Fruit fly (Drosophila melanogaster) whole organism, pupa: ENCODE measurements around the gene Ald2.

Source experiments
- CG10348 ChIP-seq: fragments of 200-800 bp; sonication (Bioruptor generic); IDR thresholded peaks from 2 replicates; pipeline ENCODE4 v1.3.6; 2022; ENCODE audit warnings: missing biosample characterization, missing genetic modification characterization
- CG12605 ChIP-seq: fragments of 200-800 bp; sonication (Bioruptor generic); IDR thresholded peaks from 2 replicates; pipeline ENCODE4 v1.3.6; 2022; ENCODE audit warnings: missing biosample characterization, missing genetic modification characterization
- CG13204 ChIP-seq: fragments of 200-800 bp; sonication (Bioruptor generic); optimal IDR thresholded peaks from 2 replicates; lab custom pipeline; 2018; ENCODE audit warnings: missing biosample characterization, mild to moderate bottlenecking, missing genetic modification characterization, moderate library complexity
- CG14655 ChIP-seq: fragments of 200-800 bp; sonication (Bioruptor generic); optimal IDR thresholded peaks from 3 replicates; lab custom pipeline; 2017; ENCODE audit warnings: mild to moderate bottlenecking, missing biosample characterization, missing genetic modification reagents, missing genetic modification characterization
- CG15710 ChIP-seq: fragments of 200-800 bp; sonication (Bioruptor generic); optimal IDR thresholded peaks from 2 replicates; lab custom pipeline; 2018; ENCODE audit warnings: missing biosample characterization, mild to moderate bottlenecking, missing genetic modification characterization, moderate library complexity
- CG17806 ChIP-seq: fragments of 200-800 bp; sonication (Bioruptor generic); optimal IDR thresholded peaks from 2 replicates; lab custom pipeline; 2018; ENCODE audit warnings: missing biosample characterization, mild to moderate bottlenecking, missing genetic modification characterization, moderate library complexity
- CG32121 ChIP-seq: fragments of 200-800 bp; sonication (Bioruptor generic); IDR thresholded peaks from 2 replicates; pipeline ENCODE4 v1.3.6; 2022; ENCODE audit warnings: missing biosample characterization, missing genetic modification characterization
- CG34367 ChIP-seq: fragments of 200-800 bp; sonication (Bioruptor generic); optimal IDR thresholded peaks from 2 replicates; lab custom pipeline; 2018; ENCODE audit warnings: missing biosample characterization, mild to moderate bottlenecking, missing genetic modification characterization
- CG4496 ChIP-seq: fragments of 200-800 bp; sonication (Bioruptor generic); IDR thresholded peaks from 3 replicates; pipeline ENCODE4 v1.3.6; 2022; ENCODE audit warnings: missing biosample characterization, missing genetic modification characterization
- CG8159 ChIP-seq: fragments of 200-800 bp; sonication (Bioruptor generic); optimal IDR thresholded peaks from 3 replicates; lab custom pipeline; 2018; ENCODE audit warnings: missing biosample characterization, mild to moderate bottlenecking, missing genetic modification characterization, moderate library complexity
- CG8301 ChIP-seq: fragments of 200-800 bp; sonication (Bioruptor generic); optimal IDR thresholded peaks from 2 replicates; lab custom pipeline; 2018; ENCODE audit warnings: missing biosample characterization, mild to moderate bottlenecking, missing genetic modification characterization
- CG9948 ChIP-seq: fragments of 200-800 bp; sonication (Bioruptor generic); optimal IDR thresholded peaks from 2 replicates; lab custom pipeline; 2018; ENCODE audit warnings: missing biosample characterization, mild to moderate bottlenecking, missing genetic modification characterization, moderate library complexity
- D1 ChIP-seq: fragments of 200-800 bp; sonication (Bioruptor generic); optimal IDR thresholded peaks from 2 replicates; lab custom pipeline; 2018; ENCODE audit warnings: missing biosample characterization, mild to moderate bottlenecking, missing genetic modification characterization, moderate library complexity
- EcR ChIP-seq: fragments of 200-800 bp; sonication (Bioruptor generic); optimal IDR thresholded peaks from 3 replicates; lab custom pipeline; 2019; ENCODE audit warnings: missing biosample characterization, missing genetic modification characterization, mild to moderate bottlenecking, moderate library complexity, missing genetic modification reagents
- Ets98B ChIP-seq: fragments of 200-800 bp; sonication (Bioruptor generic); IDR thresholded peaks from 2 replicates; pipeline ENCODE4 v1.3.6; 2022; ENCODE audit warnings: missing biosample characterization, missing genetic modification characterization
- Pif1A ChIP-seq: fragments of 200-800 bp; sonication (Bioruptor generic); optimal IDR thresholded peaks from 3 replicates; lab custom pipeline; 2016; ENCODE audit warnings: missing biosample characterization, missing genetic modification characterization
- Pif1B ChIP-seq: fragments of 200-800 bp; sonication (Bioruptor generic); optimal IDR thresholded peaks from 3 replicates; lab custom pipeline; 2016; ENCODE audit warnings: missing biosample characterization, missing genetic modification characterization
- Snoo ChIP-seq: fragments of 200-800 bp; sonication (Bioruptor generic); optimal IDR thresholded peaks from 3 replicates; lab custom pipeline; 2017; ENCODE audit warnings: missing biosample characterization, mild to moderate bottlenecking, missing genetic modification characterization, inconsistent platforms
- fd96Ca ChIP-seq: fragments of 200-800 bp; sonication (Bioruptor generic); IDR thresholded peaks from 3 replicates; pipeline ENCODE4 v1.3.6; 2022; ENCODE audit warnings: missing biosample characterization, missing genetic modification characterization
- gl ChIP-seq: fragments of 200-800 bp; sonication (Bioruptor generic); optimal IDR thresholded peaks from 2 replicates; lab custom pipeline; 2018; ENCODE audit warnings: missing biosample characterization, mild to moderate bottlenecking, missing genetic modification characterization
- rn ChIP-seq: fragments of 200-800 bp; sonication (Bioruptor generic); IDR thresholded peaks from 2 replicates; pipeline ENCODE4 v1.3.6; 2022; ENCODE audit warnings: missing biosample characterization, missing genetic modification characterization

Ald2 gene

dm6 chr3R:26413788-26414187, at the start of gene Ald2:
TSS of gene Ald2 (plus strand) at chr3R:26414088.
- TF ChIP-seq CG32121 (GFP tag; lab: Robert Waterston, UW): no peak
- no peak for TF ChIP-seq CG10348 (GFP tag; lab: Robert Waterston, UW)
- no peak for TF ChIP-seq CG9948 (tag; lab: Kevin White, UChicago)
- TF ChIP-seq CG14655 (GFP tag; lab: Kevin White, UChicago): no peak
- no peak for TF ChIP-seq CG17806 (tag; lab: Kevin White, UChicago)
- no peak for TF ChIP-seq D1 (tag; lab: Kevin White, UChicago)
- no peak for TF ChIP-seq CG12605 (GFP tag; lab: Robert Waterston, UW)
- TF ChIP-seq CG13204 (GFP tag; lab: Kevin White, UChicago): no peak
- TF ChIP-seq rn: no peak
- no peak for TF ChIP-seq CG4496 (GFP tag; lab: Robert Waterston, UW)
- no peak for TF ChIP-seq gl (tag; lab: Kevin White, UChicago)
- no peak for TF ChIP-seq Snoo (tag; lab: Kevin White, UChicago)

- TF ChIP-seq rn: no peak
- TF ChIP-seq EcR (GFP tag; lab: Kevin White, UChicago): no peak
Measured at dm6 chr3R:26403556-26403955, 10.3 kb upstream of the Ald2 start, which contains the start of gene ppk15. TSS of gene ppk15 (minus strand) at chr3R:26403656.

- TF ChIP-seq CG32121 (GFP tag; lab: Robert Waterston, UW) (peak; percentile 79), CG4496 (GFP tag; lab: Robert Waterston, UW) (peak; percentile 78), Ets98B (GFP tag; lab: Robert Waterston, UW) (peak; percentile 72), gl (tag; lab: Kevin White, UChicago) (no peak), fd96Ca (GFP tag; lab: Robert Waterston, UW) (peak; percentile 35; the same call in 2 of the 3 replicates)
Measured at dm6 chr3R:26409780-26410179, 4.1 kb upstream of the Ald2 start.

- TF ChIP-seq EcR (GFP tag; lab: Kevin White, UChicago) (no peak), CG4496 (GFP tag; lab: Robert Waterston, UW) (no peak), CG17806 (tag; lab: Kevin White, UChicago) (no peak), fd96Ca (GFP tag; lab: Robert Waterston, UW) (no peak), Pif1A (GFP tag; lab: Kevin White, UChicago) (no peak), CG15710 (tag; lab: Kevin White, UChicago) (no peak), CG10348 (GFP tag; lab: Robert Waterston, UW) (no peak), CG9948 (tag; lab: Kevin White, UChicago) (no peak), Snoo (tag; lab: Kevin White, UChicago) (no peak), CG32121 (GFP tag; lab: Robert Waterston, UW) (no peak), CG34367 (no peak), CG13204 (GFP tag; lab: Kevin White, UChicago) (no peak), Ets98B (GFP tag; lab: Robert Waterston, UW) (no peak), CG8159 (no peak), gl (tag; lab: Kevin White, UChicago) (no peak), Pif1B (no peak), rn (no peak), CG8301 (tag; lab: Kevin White, UChicago) (no peak), D1 (tag; lab: Kevin White, UChicago) (no peak), CG12605 (GFP tag; lab: Robert Waterston, UW) (no peak)
Measured at dm6 chr3R:26425005-26425404, 11.1 kb downstream of the Ald2 start, which contains the start of gene CG6503. TSS of gene CG6503 (minus strand) at chr3R:26425105.

dm6 chr3R:26425681-26426080, 11.8 kb downstream of the Ald2 start, which contains the start of gene CG34291:
TSS of gene CG34291 (minus strand) at chr3R:26425781.
- no peak for TF ChIP-seq CG14655 (GFP tag; lab: Kevin White, UChicago)
- TF ChIP-seq CG13204 (GFP tag; lab: Kevin White, UChicago): no peak
- TF ChIP-seq CG15710 (tag; lab: Kevin White, UChicago): no peak
- TF ChIP-seq D1 (tag; lab: Kevin White, UChicago): no peak
- TF ChIP-seq rn: no peak
- TF ChIP-seq Ets98B (GFP tag; lab: Robert Waterston, UW): no peak
- no peak for TF ChIP-seq CG9948 (tag; lab: Kevin White, UChicago)
- TF ChIP-seq EcR (GFP tag; lab: Kevin White, UChicago): no peak
- no peak for TF ChIP-seq CG17806 (tag; lab: Kevin White, UChicago)
- no peak for TF ChIP-seq Pif1A (GFP tag; lab: Kevin White, UChicago)
- TF ChIP-seq CG32121 (GFP tag; lab: Robert Waterston, UW): no peak
- no peak for TF ChIP-seq CG12605 (GFP tag; lab: Robert Waterston, UW)
- TF ChIP-seq CG8301 (tag; lab: Kevin White, UChicago): no peak
- TF ChIP-seq CG10348 (GFP tag; lab: Robert Waterston, UW): no peak
- TF ChIP-seq CG4496 (GFP tag; lab: Robert Waterston, UW): no peak

dm6 chr3R:26428220-26428619, 14.3 kb downstream of the Ald2 start:
- TF ChIP-seq CG12605 (GFP tag; lab: Robert Waterston, UW): no peak
- TF ChIP-seq Pif1B: peak; percentile 18
- no peak for TF ChIP-seq CG13204 (GFP tag; lab: Kevin White, UChicago)
- TF ChIP-seq CG8301 (tag; lab: Kevin White, UChicago): peak; percentile 56
- TF ChIP-seq CG8159: peak; percentile 62
- TF ChIP-seq CG17806 (tag; lab: Kevin White, UChicago): no peak
- no peak for TF ChIP-seq D1 (tag; lab: Kevin White, UChicago)
- TF ChIP-seq rn: no peak
- TF ChIP-seq gl (tag; lab: Kevin White, UChicago): no peak
- no peak for TF ChIP-seq fd96Ca (GFP tag; lab: Robert Waterston, UW)
- no peak for TF ChIP-seq CG32121 (GFP tag; lab: Robert Waterston, UW)
- no peak for TF ChIP-seq EcR (GFP tag; lab: Kevin White, UChicago)
- TF ChIP-seq CG15710 (tag; lab: Kevin White, UChicago): peak; percentile 48
- peak; percentile 4 for TF ChIP-seq Snoo (tag; lab: Kevin White, UChicago)
- peak; percentile 67 for TF ChIP-seq CG14655 (GFP tag; lab: Kevin White, UChicago)
- TF ChIP-seq CG9948 (tag; lab: Kevin White, UChicago): peak; percentile 44
- TF ChIP-seq CG34367: peak; percentile 28
- TF ChIP-seq Pif1A (GFP tag; lab: Kevin White, UChicago): peak; percentile 48
- TF ChIP-seq CG4496 (GFP tag; lab: Robert Waterston, UW): no peak
- no peak for TF ChIP-seq Ets98B (GFP tag; lab: Robert Waterston, UW)
- no peak for TF ChIP-seq CG10348 (GFP tag; lab: Robert Waterston, UW)
- TF ChIP-seq, all 21 proteins: peak for 9
